Comparison of ENCODE assay signal across 2 worm cellular contexts in the genomic region with DNA sequence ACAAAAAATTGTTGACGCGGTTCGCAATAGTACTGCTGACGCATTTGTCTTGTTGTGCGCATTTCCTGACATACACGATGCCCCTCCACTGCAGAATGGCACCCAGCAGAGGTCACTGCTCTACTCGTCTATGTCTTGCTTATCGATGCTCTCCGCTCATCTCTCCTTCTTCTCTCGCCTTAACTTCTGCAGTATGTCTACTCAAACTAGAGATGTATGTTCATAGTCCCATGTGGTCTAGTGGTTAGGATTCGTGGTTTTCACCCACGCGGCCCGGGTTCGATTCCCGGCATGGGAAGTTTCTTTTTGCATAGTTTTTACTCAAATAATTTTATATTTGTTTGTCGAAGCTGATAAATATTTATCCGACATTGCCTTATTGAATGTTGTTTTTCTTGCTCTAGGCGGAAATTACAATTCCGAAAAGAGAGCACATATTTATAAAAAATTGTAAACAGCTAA.
TF ChIP-seq lines count a peak whose summit lies in the region.

Gene C28G1.2 (plus strand): TSS at position 130 of the 462 bp plus-strand sequence.

TF ChIP-seq in whole organism, L1 larva, 84 proteins besides CTCF, POLR2A, EP300 and RAD21 (continued from another document):
- peak; percentile 32 for TF ChIP-seq ama-1 (optimal IDR thresholded peaks at IDR 0.05; lab: Kevin White, UChicago)
- TF ChIP-seq pax-3 (tag; optimal IDR thresholded peaks at IDR 0.05; lab: Kevin White, UChicago) = peak; percentile 78
- TF ChIP-seq ceh-90 (tag; optimal IDR thresholded peaks at IDR 0.05; lab: Kevin White, UChicago) = no peak
- peak; percentile 86 for TF ChIP-seq aly-2 (tag; optimal IDR thresholded peaks at IDR 0.05; lab: Kevin White, UChicago)
- peak; percentile 76 to 90 (median 82) for TF ChIP-seq ceh-82 (tag; optimal IDR thresholded peaks at IDR 0.05; lab: Kevin White, UChicago)
- TF ChIP-seq zip-4 (GFP tag; optimal IDR thresholded peaks at IDR 0.05; lab: Kevin White, UChicago) = peak; percentile 78
- TF ChIP-seq ztf-11 (tag; optimal IDR thresholded peaks at IDR 0.05; lab: Kevin White, UChicago) = peak in 1 of 2 experiments; percentile 76
- peak; percentile 61 for TF ChIP-seq ceh-63 (GFP tag; optimal IDR thresholded peaks at IDR 0.05; lab: Kevin White, UChicago)
- peak; percentile 95 for TF ChIP-seq xbp-1 (tag; optimal IDR thresholded peaks at IDR 0.05; lab: Kevin White, UChicago)
- TF ChIP-seq C04F5.9 (tag; optimal IDR thresholded peaks at IDR 0.05; lab: Kevin White, UChicago) = peak; percentile 69
- peak; percentile 93 for TF ChIP-seq unc-86 (tag; optimal IDR thresholded peaks at IDR 0.05; lab: Kevin White, UChicago)
- TF ChIP-seq dsc-1 (tag; optimal IDR thresholded peaks at IDR 0.05; lab: Kevin White, UChicago) = peak; percentile 96
- TF ChIP-seq unc-130 (tag; optimal IDR thresholded peaks at IDR 0.05; lab: Kevin White, UChicago) = peak; percentile 58
- peak; percentile 89 for TF ChIP-seq egl-13 (tag; optimal IDR thresholded peaks at IDR 0.05; lab: Kevin White, UChicago)
- peak; percentile 93 for TF ChIP-seq irx-1 (tag; optimal IDR thresholded peaks at IDR 0.05; lab: Kevin White, UChicago)
- no peak for TF ChIP-seq nhr-28 (tag; optimal IDR thresholded peaks at IDR 0.05; lab: Kevin White, UChicago)
- peak; percentile 95 for TF ChIP-seq nhr-90 (tag; optimal IDR thresholded peaks at IDR 0.05; lab: Kevin White, UChicago; ENCODE audit: poor library complexity)
- peak; percentile 87 for TF ChIP-seq nhr-76 (tag; optimal IDR thresholded peaks at IDR 0.05; lab: Kevin White, UChicago)
- TF ChIP-seq lin-14 (GFP tag; optimal IDR thresholded peaks at IDR 0.05; lab: Kevin White, UChicago) = peak; percentile 97
- TF ChIP-seq dpl-1 (GFP tag; optimal IDR thresholded peaks at IDR 0.05; lab: Kevin White, UChicago) = peak; percentile 63 to 74 (median 73)
- TF ChIP-seq skn-1 (tag; optimal IDR thresholded peaks at IDR 0.05; lab: Kevin White, UChicago) = peak; percentile 80
- peak; percentile 91 for TF ChIP-seq lir-3 (tag; optimal IDR thresholded peaks at IDR 0.05; lab: Kevin White, UChicago; ENCODE audit: poor library complexity)
- TF ChIP-seq vab-15 (tag; optimal IDR thresholded peaks at IDR 0.05; lab: Kevin White, UChicago) = peak; percentile 7
- TF ChIP-seq snpc-4 (tag; optimal IDR thresholded peaks at IDR 0.05; lab: Kevin White, UChicago) = peak; percentile 74
- TF ChIP-seq ceh-88 (GFP tag; IDR thresholded peaks at IDR 0.05; lab: Robert Waterston, UW) = peak; percentile 89
- no peak for TF ChIP-seq nhr-84 (tag; optimal IDR thresholded peaks at IDR 0.05; lab: Kevin White, UChicago)
- TF ChIP-seq sptf-1 (tag; optimal IDR thresholded peaks at IDR 0.05; lab: Kevin White, UChicago) = no peak

TF ChIP-seq in whole organism, young adult, 124 proteins besides CTCF, POLR2A, EP300 and RAD21 (continued from another document):
- peak; percentile 88 for TF ChIP-seq F52B5.7 (tag; optimal IDR thresholded peaks at IDR 0.05; lab: Kevin White, UChicago)
- TF ChIP-seq ztf-3 (GFP tag; optimal IDR thresholded peaks at IDR 0.05; lab: Kevin White, UChicago) = peak; percentile 70
- 0 out of 2 replicates have a peak, but pooled peaks have one; percentile 54 for TF ChIP-seq hlh-26 (GFP tag; conservative IDR thresholded peaks at IDR 0.05; lab: Robert Waterston, UW)
- peak; percentile 98 for TF ChIP-seq rpc-1 (optimal IDR thresholded peaks at IDR 0.05; lab: Kevin White, UChicago)
- peak; percentile 97 for TF ChIP-seq rpc-1 (tag; optimal IDR thresholded peaks at IDR 0.05; lab: Kevin White, UChicago)
- peak; percentile 79 for TF ChIP-seq lsy-27 (tag; optimal IDR thresholded peaks at IDR 0.05; lab: Kevin White, UChicago; ENCODE audit: borderline replicate concordance, insufficient read depth)
- peak; percentile 87 for TF ChIP-seq sptf-2 (GFP tag; optimal IDR thresholded peaks at IDR 0.05; lab: Kevin White, UChicago)
- TF ChIP-seq nhr-90 (tag; optimal IDR thresholded peaks at IDR 0.05; lab: Kevin White, UChicago) = peak; percentile 88
- TF ChIP-seq nhr-120 (GFP tag; IDR thresholded peaks at IDR 0.05; lab: Robert Waterston, UW) = no peak
- TF ChIP-seq egl-44 (GFP tag; IDR thresholded peaks at IDR 0.05; lab: Robert Waterston, UW) = peak; percentile 94
- peak; percentile 91 for TF ChIP-seq attf-5 (GFP tag; optimal IDR thresholded peaks at IDR 0.05; lab: Kevin White, UChicago)
- peak; percentile 93 for TF ChIP-seq mes-4 (tag; optimal IDR thresholded peaks at IDR 0.05; lab: Kevin White, UChicago)
- peak; percentile 86 for TF ChIP-seq athp-1 (tag; optimal IDR thresholded peaks at IDR 0.05; lab: Kevin White, UChicago)
- peak; percentile 34 for TF ChIP-seq snpc-1.1 (tag; optimal IDR thresholded peaks at IDR 0.05; lab: Kevin White, UChicago; ENCODE audit: insufficient read depth)
- TF ChIP-seq let-607 (tag; optimal IDR thresholded peaks at IDR 0.05; lab: Kevin White, UChicago) = peak; percentile 72 to 84
- no peak for TF ChIP-seq F33H1.4 (GFP tag; IDR thresholded peaks at IDR 0.05; lab: Robert Waterston, UW)
- TF ChIP-seq Y95B8A.8 (GFP tag; IDR thresholded peaks at IDR 0.05; lab: Robert Waterston, UW) = peak; percentile 78
- TF ChIP-seq nhr-27 (tag; optimal IDR thresholded peaks at IDR 0.05; lab: Kevin White, UChicago) = peak; percentile 80
- TF ChIP-seq aptf-3 (GFP tag; IDR thresholded peaks at IDR 0.05; lab: Robert Waterston, UW) = peak; percentile 94; the same call in 1 of the 2 replicates
- TF ChIP-seq rec-8 (tag; optimal IDR thresholded peaks at IDR 0.05; lab: Kevin White, UChicago) = peak; percentile 90 to 95
- peak; percentile 96 for TF ChIP-seq ceh-27 (GFP tag; optimal IDR thresholded peaks at IDR 0.05; lab: Kevin White, UChicago)
- TF ChIP-seq sea-2 (GFP tag; IDR thresholded peaks at IDR 0.05; lab: Robert Waterston, UW) = no peak
- peak; percentile 91 for TF ChIP-seq egl-18 (GFP tag; IDR thresholded peaks at IDR 0.05; lab: Robert Waterston, UW)
- peak; percentile 62; the same call in 1 of the 2 replicates for TF ChIP-seq ztf-28 (GFP tag; IDR thresholded peaks at IDR 0.05; lab: Robert Waterston, UW)
- peak; percentile 88 for TF ChIP-seq madf-10 (tag; optimal IDR thresholded peaks at IDR 0.05; lab: Kevin White, UChicago)
- TF ChIP-seq F49E8.2 (tag; optimal IDR thresholded peaks at IDR 0.05; lab: Kevin White, UChicago; ENCODE audit: insufficient read depth) = no peak
- peak; percentile 84 for TF ChIP-seq D2030.7 (GFP tag; IDR thresholded peaks at IDR 0.05; lab: Robert Waterston, UW)
- TF ChIP-seq F37B4.10 (GFP tag; IDR thresholded peaks at IDR 0.05; lab: Robert Waterston, UW) = 0 out of 2 replicates have a peak, but pooled peaks have one; percentile 46
- no peak for TF ChIP-seq hsf-1 (GFP tag; IDR thresholded peaks at IDR 0.05; lab: Robert Waterston, UW)
- peak; percentile 94 for TF ChIP-seq K12H6.12 (tag; optimal IDR thresholded peaks at IDR 0.05; lab: Kevin White, UChicago)
- TF ChIP-seq nfya-1 (tag; optimal IDR thresholded peaks at IDR 0.05; lab: Kevin White, UChicago; ENCODE audit: borderline replicate concordance, insufficient read depth) = no peak
- 0 out of 2 replicates have a peak, but pooled peaks have one; percentile 25 for TF ChIP-seq madf-8 (GFP tag; conservative IDR thresholded peaks at IDR 0.05; lab: Robert Waterston, UW)
- TF ChIP-seq Y53F4B.3 (GFP tag; IDR thresholded peaks at IDR 0.05; lab: Robert Waterston, UW) = peak; percentile 77; the same call in 1 of the 2 replicates
